Fruit fly (Drosophila melanogaster) whole organism, pupa: ENCODE measurements around the gene CG15740.

Experiments used
- CG10348 ChIP-seq: fragments of 200-800 bp; sonication (Bioruptor generic); IDR thresholded peaks from 2 replicates; pipeline ENCODE4 v1.3.6; 2022; ENCODE audit warnings: missing biosample characterization, missing genetic modification characterization
- CG12605 ChIP-seq: fragments of 200-800 bp; sonication (Bioruptor generic); IDR thresholded peaks from 2 replicates; pipeline ENCODE4 v1.3.6; 2022; ENCODE audit warnings: missing biosample characterization, missing genetic modification characterization
- CG15710 ChIP-seq: fragments of 200-800 bp; sonication (Bioruptor generic); optimal IDR thresholded peaks from 2 replicates; lab custom pipeline; 2018; ENCODE audit warnings: missing biosample characterization, mild to moderate bottlenecking, missing genetic modification characterization, moderate library complexity
- CG4496 ChIP-seq: fragments of 200-800 bp; sonication (Bioruptor generic); IDR thresholded peaks from 3 replicates; pipeline ENCODE4 v1.3.6; 2022; ENCODE audit warnings: missing biosample characterization, missing genetic modification characterization
- CG9948 ChIP-seq: fragments of 200-800 bp; sonication (Bioruptor generic); optimal IDR thresholded peaks from 2 replicates; lab custom pipeline; 2018; ENCODE audit warnings: missing biosample characterization, mild to moderate bottlenecking, missing genetic modification characterization, moderate library complexity
- D1 ChIP-seq: fragments of 200-800 bp; sonication (Bioruptor generic); optimal IDR thresholded peaks from 2 replicates; lab custom pipeline; 2018; ENCODE audit warnings: missing biosample characterization, mild to moderate bottlenecking, missing genetic modification characterization, moderate library complexity
- EcR ChIP-seq: fragments of 200-800 bp; sonication (Bioruptor generic); optimal IDR thresholded peaks from 3 replicates; lab custom pipeline; 2019; ENCODE audit warnings: missing biosample characterization, missing genetic modification characterization, mild to moderate bottlenecking, moderate library complexity, missing genetic modification reagents
- Ets98B ChIP-seq: fragments of 200-800 bp; sonication (Bioruptor generic); IDR thresholded peaks from 2 replicates; pipeline ENCODE4 v1.3.6; 2022; ENCODE audit warnings: missing biosample characterization, missing genetic modification characterization

- TF ChIP-seq Ets98B (GFP tag; lab: Robert Waterston, UW) (no peak), D1 (tag; lab: Kevin White, UChicago) (no peak), CG10348 (no peak), CG12605 (GFP tag; lab: Robert Waterston, UW) (no peak), CG15710 (tag; lab: Kevin White, UChicago) (no peak), EcR (GFP tag; lab: Kevin White, UChicago) (no peak), CG9948 (tag; lab: Kevin White, UChicago) (no peak), CG4496 (GFP tag; lab: Robert Waterston, UW) (no peak)
These were observed 4.1 kb downstream of the CG15740 start for dm6 chrX:11841702-11842378.
